Worm (Caenorhabditis elegans): ENCODE results near the gene dct-14.

ce11 chrV:20453084-20453483, 47.2 kb downstream of the dct-14 start, which contains the start of gene F48F5.6:
- TF ChIP-seq tbx-9 (tag; optimal IDR thresholded peaks at IDR 0.05; ENCODE audit: borderline replicate concordance) = no peak
- TF ChIP-seq pbrm-1 (GFP tag; IDR thresholded peaks at IDR 0.05) = no peak
- no peak for TF ChIP-seq egrh-3 (GFP tag; IDR thresholded peaks at IDR 0.05)
- TF ChIP-seq ama-1 (optimal IDR thresholded peaks at IDR 0.05) = no peak
- no peak for TF ChIP-seq ama-1 (GFP tag; optimal IDR thresholded peaks at IDR 0.05)
- no peak for TF ChIP-seq him-1 (tag; optimal IDR thresholded peaks at IDR 0.05)
- no peak for TF ChIP-seq gei-17 (GFP tag; optimal IDR thresholded peaks at IDR 0.05)
- TF ChIP-seq bed-1 (GFP tag; IDR thresholded peaks at IDR 0.05) = no peak
- TF ChIP-seq dpl-1 (GFP tag; optimal IDR thresholded peaks at IDR 0.05) = no peak
- TF ChIP-seq aptf-2 (GFP tag; conservative IDR thresholded peaks at IDR 0.05) = no peak
- no peak for TF ChIP-seq ztf-25 (GFP tag; IDR thresholded peaks at IDR 0.05)
